Fruit fly (Drosophila melanogaster): ENCODE results near the gene CG6793.

The CG6793 gene

DNA sequence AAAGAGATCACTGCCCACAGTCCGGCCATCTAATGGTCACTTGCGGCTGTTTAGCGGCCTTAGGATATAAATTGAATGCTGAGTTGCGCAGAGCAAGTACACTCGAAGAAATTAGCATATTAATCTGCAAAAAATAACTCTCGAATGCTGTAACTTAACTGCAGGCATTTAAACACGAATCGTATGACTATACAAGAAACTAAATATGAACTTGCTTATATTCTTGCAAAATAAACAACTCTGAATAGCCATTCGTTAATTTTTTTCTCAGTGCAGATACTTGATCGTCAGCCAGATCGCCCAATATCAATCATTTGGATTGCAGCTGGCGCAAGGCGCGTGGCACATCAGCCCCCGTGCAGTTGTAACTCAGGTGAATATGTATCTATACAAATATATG, 30.9 kb downstream of the CG6793 start:
- TF ChIP-seq rn (GFP tag; IDR thresholded peaks at IDR 0.05): no peak
- TF ChIP-seq fd96Ca (GFP tag; IDR thresholded peaks at IDR 0.05): peak; percentile 79
- TF ChIP-seq CG14655 (GFP tag; optimal IDR thresholded peaks at IDR 0.05): peak; percentile 80
- TF ChIP-seq CG10348 (GFP tag; IDR thresholded peaks at IDR 0.05): no peak
- no peak for TF ChIP-seq CG13204 (GFP tag; optimal IDR thresholded peaks at IDR 0.05)
- TF ChIP-seq gl (tag; optimal IDR thresholded peaks at IDR 0.05): no peak
- peak; percentile 30 for TF ChIP-seq Pif1B (GFP tag; optimal IDR thresholded peaks at IDR 0.05)
- peak; percentile 75 for TF ChIP-seq Ets98B (GFP tag; IDR thresholded peaks at IDR 0.05)
- no peak for TF ChIP-seq EcR (GFP tag; optimal IDR thresholded peaks at IDR 0.05)
- TF ChIP-seq CG15710 (tag; optimal IDR thresholded peaks at IDR 0.05): no peak
- peak; percentile 4 for TF ChIP-seq CG9948 (tag; optimal IDR thresholded peaks at IDR 0.05)
- peak; percentile 78 for TF ChIP-seq CG8301 (tag; optimal IDR thresholded peaks at IDR 0.05)
- TF ChIP-seq Pif1A (GFP tag; optimal IDR thresholded peaks at IDR 0.05): peak; percentile 46
- peak; percentile 1 for TF ChIP-seq CG17806 (tag; optimal IDR thresholded peaks at IDR 0.05)
- TF ChIP-seq CG32121 (GFP tag; IDR thresholded peaks at IDR 0.05): peak; percentile 72
- TF ChIP-seq D1 (tag; optimal IDR thresholded peaks at IDR 0.05): no peak
- peak; percentile 71 for TF ChIP-seq CG12605 (GFP tag; IDR thresholded peaks at IDR 0.05)
- TF ChIP-seq Snoo (tag; optimal IDR thresholded peaks at IDR 0.05): no peak
- peak; percentile 69; the same call in 2 of the 3 replicates for TF ChIP-seq CG4496 (GFP tag; IDR thresholded peaks at IDR 0.05)
- no peak for TF ChIP-seq CG8159 (tag; optimal IDR thresholded peaks at IDR 0.05)
- no peak for TF ChIP-seq CG34367 (tag; optimal IDR thresholded peaks at IDR 0.05)

DNA sequence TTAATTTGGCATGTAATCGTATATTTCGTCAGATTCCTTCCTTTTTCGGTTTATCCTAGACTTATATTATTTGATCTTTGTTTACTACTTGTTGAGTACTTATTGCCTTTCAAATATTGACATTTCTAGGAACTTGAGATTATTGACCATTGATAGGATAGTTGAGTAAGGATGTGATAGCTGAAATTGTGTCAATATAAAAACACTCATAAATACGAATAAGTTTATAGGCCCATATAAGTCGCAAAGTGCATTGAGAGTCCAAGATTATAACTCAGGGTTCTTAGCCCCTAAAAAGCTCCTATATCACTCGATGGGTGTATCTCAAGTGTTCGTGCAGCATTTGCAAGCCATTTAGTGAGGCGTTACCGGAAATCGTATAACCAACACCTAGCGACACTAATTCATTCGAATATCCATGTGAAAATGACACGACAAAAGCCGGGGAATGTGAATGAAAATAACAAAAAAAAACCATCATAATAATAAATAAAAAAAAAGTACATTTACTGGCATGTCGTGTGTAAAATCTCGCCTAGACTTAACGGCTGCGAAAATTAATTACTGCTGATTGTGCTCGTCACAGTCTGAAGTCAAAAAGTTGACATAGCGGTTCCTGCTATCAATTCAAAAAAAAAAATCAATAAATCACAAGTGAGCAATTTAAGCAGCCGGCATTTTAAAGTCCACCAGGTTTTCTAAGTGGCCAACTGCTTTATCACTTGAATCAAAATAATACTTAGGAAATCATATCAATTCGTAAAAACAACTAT, 31.9 kb downstream of the CG6793 start:
- TF ChIP-seq CG34367 (tag; optimal IDR thresholded peaks at IDR 0.05) (no peak), CG17806 (tag; optimal IDR thresholded peaks at IDR 0.05) (no peak), Snoo (tag; optimal IDR thresholded peaks at IDR 0.05) (no peak), gl (tag; optimal IDR thresholded peaks at IDR 0.05) (no peak), Pif1B (GFP tag; optimal IDR thresholded peaks at IDR 0.05) (no peak), CG8159 (tag; optimal IDR thresholded peaks at IDR 0.05) (no peak), CG13204 (GFP tag; optimal IDR thresholded peaks at IDR 0.05) (no peak), CG10348 (GFP tag; IDR thresholded peaks at IDR 0.05) (no peak), rn (GFP tag; IDR thresholded peaks at IDR 0.05) (no peak), CG8301 (tag; optimal IDR thresholded peaks at IDR 0.05) (no peak), fd96Ca (GFP tag; IDR thresholded peaks at IDR 0.05) (no peak), CG14655 (GFP tag; optimal IDR thresholded peaks at IDR 0.05) (no peak), CG4496 (GFP tag; IDR thresholded peaks at IDR 0.05) (no peak), CG9948 (tag; optimal IDR thresholded peaks at IDR 0.05) (no peak), EcR (GFP tag; optimal IDR thresholded peaks at IDR 0.05) (no peak), CG15710 (tag; optimal IDR thresholded peaks at IDR 0.05) (no peak)

- TF ChIP-seq rn (GFP tag; IDR thresholded peaks at IDR 0.05): no peak
- TF ChIP-seq EcR (GFP tag; optimal IDR thresholded peaks at IDR 0.05): no peak
- TF ChIP-seq CG12605 (GFP tag; IDR thresholded peaks at IDR 0.05): no peak
- TF ChIP-seq CG14655 (GFP tag; optimal IDR thresholded peaks at IDR 0.05): no peak
These were observed 32.8 kb downstream of the CG6793 start for dm6 chr3L:12074952-12075351.

DNA sequence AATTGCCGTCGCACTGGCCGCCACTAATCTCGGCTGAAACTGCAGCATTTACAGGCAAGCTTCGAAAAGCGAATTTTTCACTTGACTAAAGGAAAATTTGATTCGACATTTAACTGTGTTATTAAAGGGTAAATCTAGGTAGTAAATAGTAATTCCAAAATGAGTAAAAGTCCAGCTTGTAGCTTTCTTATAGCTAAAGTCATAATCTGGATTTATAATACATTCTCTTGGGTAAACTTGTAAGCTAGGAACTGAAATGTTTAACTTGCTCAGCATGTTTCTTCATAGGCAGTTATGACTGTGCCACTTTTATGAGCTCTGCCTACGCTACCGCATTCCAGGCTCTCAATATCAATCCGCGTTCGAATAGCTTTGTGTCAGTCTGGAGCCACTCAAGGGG, 34.1 kb downstream of the CG6793 start:
- no peak for TF ChIP-seq fd96Ca (GFP tag; IDR thresholded peaks at IDR 0.05)
- no peak for TF ChIP-seq CG17806 (tag; optimal IDR thresholded peaks at IDR 0.05)
- no peak for TF ChIP-seq EcR (GFP tag; optimal IDR thresholded peaks at IDR 0.05)
- TF ChIP-seq Pif1B (GFP tag; optimal IDR thresholded peaks at IDR 0.05): no peak
- no peak for TF ChIP-seq D1 (tag; optimal IDR thresholded peaks at IDR 0.05)
- no peak for TF ChIP-seq CG13204 (GFP tag; optimal IDR thresholded peaks at IDR 0.05)
- no peak for TF ChIP-seq gl (tag; optimal IDR thresholded peaks at IDR 0.05)
- no peak for TF ChIP-seq CG34367 (tag; optimal IDR thresholded peaks at IDR 0.05)
- no peak for TF ChIP-seq rn (GFP tag; IDR thresholded peaks at IDR 0.05)
- no peak for TF ChIP-seq CG15710 (tag; optimal IDR thresholded peaks at IDR 0.05)
- peak; percentile 33; the same call in 1 of the 2 replicates for TF ChIP-seq CG32121 (GFP tag; IDR thresholded peaks at IDR 0.05)
- TF ChIP-seq Pif1A (GFP tag; optimal IDR thresholded peaks at IDR 0.05): peak; percentile 11
- peak; percentile 37 for TF ChIP-seq CG8301 (tag; optimal IDR thresholded peaks at IDR 0.05)
- TF ChIP-seq CG12605 (GFP tag; IDR thresholded peaks at IDR 0.05): no peak
- TF ChIP-seq CG4496 (GFP tag; IDR thresholded peaks at IDR 0.05): no peak
- no peak for TF ChIP-seq CG10348 (GFP tag; IDR thresholded peaks at IDR 0.05)
- peak; percentile 5 for TF ChIP-seq CG14655 (GFP tag; optimal IDR thresholded peaks at IDR 0.05)
- no peak for TF ChIP-seq CG9948 (tag; optimal IDR thresholded peaks at IDR 0.05)
- TF ChIP-seq CG8159 (tag; optimal IDR thresholded peaks at IDR 0.05): no peak
- TF ChIP-seq Ets98B (GFP tag; IDR thresholded peaks at IDR 0.05): peak; percentile 28
- no peak for TF ChIP-seq Snoo (tag; optimal IDR thresholded peaks at IDR 0.05)

- TF ChIP-seq D1 (tag; optimal IDR thresholded peaks at IDR 0.05) (peak; percentile 64), CG4496 (GFP tag; IDR thresholded peaks at IDR 0.05) (peak; percentile 78), Ets98B (GFP tag; IDR thresholded peaks at IDR 0.05) (peak; percentile 84), CG12605 (GFP tag; IDR thresholded peaks at IDR 0.05) (peak; percentile 86), CG10348 (GFP tag; IDR thresholded peaks at IDR 0.05) (0 out of 2 replicates have a peak, but pooled peaks have one; percentile 29), Pif1B (GFP tag; optimal IDR thresholded peaks at IDR 0.05) (peak; percentile 71), CG34367 (tag; optimal IDR thresholded peaks at IDR 0.05) (peak; percentile 73), Snoo (tag; optimal IDR thresholded peaks at IDR 0.05) (peak; percentile 63), EcR (GFP tag; optimal IDR thresholded peaks at IDR 0.05) (no peak), CG32121 (GFP tag; IDR thresholded peaks at IDR 0.05) (peak; percentile 85), Pif1A (GFP tag; optimal IDR thresholded peaks at IDR 0.05) (peak; percentile 61), CG13204 (GFP tag; optimal IDR thresholded peaks at IDR 0.05) (peak; percentile 46), gl (tag; optimal IDR thresholded peaks at IDR 0.05) (peak; percentile 5), CG8301 (tag; optimal IDR thresholded peaks at IDR 0.05) (peak; percentile 79), CG14655 (GFP tag; optimal IDR thresholded peaks at IDR 0.05) (peak; percentile 86), rn (GFP tag; IDR thresholded peaks at IDR 0.05) (peak; percentile 60; the same call in 1 of the 2 replicates), CG8159 (tag; optimal IDR thresholded peaks at IDR 0.05) (peak; percentile 83), fd96Ca (GFP tag; IDR thresholded peaks at IDR 0.05) (peak; percentile 84), CG9948 (tag; optimal IDR thresholded peaks at IDR 0.05) (peak; percentile 80), CG17806 (tag; optimal IDR thresholded peaks at IDR 0.05) (peak; percentile 85), CG15710 (tag; optimal IDR thresholded peaks at IDR 0.05) (peak; percentile 76)
These were observed 35.2 kb downstream of the CG6793 start for dm6 chr3L:12077348-12077747.

Data from whole organism, pupa.